Fruit fly (Drosophila melanogaster): ENCODE results near the gene CG9399.
A peak's percentile ranks its signal among the peaks of the same experiment; 100 is the strongest.

Gene CG9399

DNA sequence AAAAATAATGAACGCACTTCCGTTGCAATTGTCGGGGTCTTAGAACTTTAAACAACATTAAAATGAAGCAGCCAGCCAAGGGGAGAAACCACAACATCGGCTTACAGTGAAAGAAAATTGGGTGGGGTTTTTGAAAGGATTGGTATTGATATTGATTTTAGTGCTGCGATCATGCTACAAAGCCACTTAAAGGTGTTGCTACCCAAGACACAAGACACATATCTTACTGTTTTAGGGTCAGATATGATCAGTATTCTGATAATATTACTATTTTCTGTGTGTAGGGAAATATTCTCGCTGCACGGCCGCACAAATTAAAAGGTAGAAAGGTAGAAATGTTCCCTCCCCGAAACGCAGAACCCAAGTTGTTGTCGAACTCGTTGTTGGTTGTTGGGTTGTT lies 31.1 kb upstream of the CG9399 start (continued):
- TF ChIP-seq pb (GFP tag; optimal IDR thresholded peaks at IDR 0.05) (no peak), Side (GFP tag; optimal IDR thresholded peaks at IDR 0.05) (peak; percentile 54), Trl (optimal IDR thresholded peaks at IDR 0.05) (no peak), Trl (GFP tag; optimal IDR thresholded peaks at IDR 0.05) (peak; percentile 29), CG8290 (GFP tag; optimal IDR thresholded peaks at IDR 0.05) (peak; percentile 3), CG8290 (tag; optimal IDR thresholded peaks at IDR 0.05) (no peak), CG1603 (tag; optimal IDR thresholded peaks at IDR 0.05) (peak; percentile 77), pum (GFP tag; optimal IDR thresholded peaks at IDR 0.05) (peak; percentile 26), stc (GFP tag; IDR thresholded peaks at IDR 0.05) (no peak), ara (GFP tag; IDR thresholded peaks at IDR 0.05) (peak; percentile 73), Scr (GFP tag; IDR thresholded peaks at IDR 0.05; ENCODE audit: partially characterized antibody) (no peak), CG8089 (GFP tag; optimal IDR thresholded peaks at IDR 0.05) (peak; percentile 14), Kr (GFP tag; optimal IDR thresholded peaks at IDR 0.05) (no peak), kah (GFP tag; optimal IDR thresholded peaks at IDR 0.05) (no peak), danr (GFP tag; IDR thresholded peaks at IDR 0.05) (no peak), dmrt99B (tag; optimal IDR thresholded peaks at IDR 0.05) (peak; percentile 13), emc (GFP tag; optimal IDR thresholded peaks at IDR 0.05) (no peak), D19A (tag; optimal IDR thresholded peaks at IDR 0.05) (peak; percentile 50), Sry-β (GFP tag; optimal IDR thresholded peaks at IDR 0.05) (no peak), ase (GFP tag; IDR thresholded peaks at IDR 0.05) (no peak), unpg (GFP tag; optimal IDR thresholded peaks at IDR 0.05) (peak; percentile 38), prd (optimal IDR thresholded peaks at IDR 0.05) (no peak), prd (GFP tag; IDR thresholded peaks at IDR 0.05) (peak; percentile 77), ap (GFP tag; IDR thresholded peaks at IDR 0.05) (no peak), sna (GFP tag; IDR thresholded peaks at IDR 0.05; ENCODE audit: partially characterized antibody) (no peak), Jarid2 (GFP tag; optimal IDR thresholded peaks at IDR 0.05) (no peak), CG8388 (GFP tag; optimal IDR thresholded peaks at IDR 0.05) (peak; percentile 51), CG6272 (GFP tag; IDR thresholded peaks at IDR 0.05) (no peak), Adf1 (GFP tag; IDR thresholded peaks at IDR 0.05) (no peak), CG15269 (tag; optimal IDR thresholded peaks at IDR 0.05) (no peak), pros (GFP tag; optimal IDR thresholded peaks at IDR 0.05) (peak; percentile 38), CG17568 (GFP tag; optimal IDR thresholded peaks at IDR 0.05) (no peak), slou (GFP tag; optimal IDR thresholded peaks at IDR 0.05) (no peak), dpn (GFP tag; optimal IDR thresholded peaks at IDR 0.05) (peak; percentile 11 to 29), zen (tag; optimal IDR thresholded peaks at IDR 0.05) (no peak), CG18476 (GFP tag; optimal IDR thresholded peaks at IDR 0.05) (peak; percentile 3), Xbp1 (GFP tag; optimal IDR thresholded peaks at IDR 0.05) (peak; percentile 9), gsb-n (tag; optimal IDR thresholded peaks at IDR 0.05) (peak; percentile 62), CG5180 (GFP tag; optimal IDR thresholded peaks at IDR 0.05) (no peak), Fer2 (tag; optimal IDR thresholded peaks at IDR 0.05) (no peak), CG6254 (GFP tag; optimal IDR thresholded peaks at IDR 0.05) (peak; percentile 54), CG18262 (tag; optimal IDR thresholded peaks at IDR 0.05) (peak; percentile 77), NC2α (GFP tag; optimal IDR thresholded peaks at IDR 0.05) (no peak), bsh (GFP tag; optimal IDR thresholded peaks at IDR 0.05) (peak; percentile 47 to 77), CG14965 (GFP tag; optimal IDR thresholded peaks at IDR 0.05; ENCODE audit: borderline replicate concordance) (no peak), CG13123 (GFP tag; optimal IDR thresholded peaks at IDR 0.05) (no peak), wek (GFP tag; optimal IDR thresholded peaks at IDR 0.05) (no peak), Spps (tag; optimal IDR thresholded peaks at IDR 0.05) (peak; percentile 55), hth (optimal IDR thresholded peaks at IDR 0.05) (no peak), CG7839 (tag; optimal IDR thresholded peaks at IDR 0.05) (peak; percentile 58), Dad (GFP tag; optimal IDR thresholded peaks at IDR 0.05) (no peak), CG13775 (GFP tag; optimal IDR thresholded peaks at IDR 0.05) (peak; percentile 44)

All from whole organism, embryonic.